Worm (Caenorhabditis elegans) whole organism, L1 larva: Measurements from ENCODE around the gene prx-19.

ENCODE experiments used
- C16A3.4 ChIP-seq: fragments of 150-350 bp; optimal IDR thresholded peaks from 2 replicates; lab custom pipeline; 2014; ENCODE audit warnings: missing biosample characterization, missing genetic modification characterization
- C34B4.2 ChIP-seq: sonication (generic microtip); optimal IDR thresholded peaks from 2 replicates; lab custom pipeline; 2017; ENCODE audit warnings: mild to moderate bottlenecking, missing genetic modification characterization, missing compliant biosample characterization
- aly-2 ChIP-seq: fragments of 150-350 bp; optimal IDR thresholded peaks from 2 replicates; lab custom pipeline; 2014; ENCODE audit warnings: missing biosample characterization, missing genetic modification characterization
- ceh-63 ChIP-seq: fragments of 200-800 bp; sonication (Bioruptor generic); optimal IDR thresholded peaks from 2 replicates; lab custom pipeline; 2018; ENCODE audit warnings: mild to moderate bottlenecking, missing genetic modification characterization, missing compliant biosample characterization
- ceh-8 ChIP-seq: fragments of 200-800 bp; sonication (Bioruptor generic); optimal IDR thresholded peaks from 2 replicates; lab custom pipeline; 2018; ENCODE audit warnings: mild to moderate bottlenecking, missing genetic modification characterization, moderate library complexity, missing compliant biosample characterization
- ceh-82 ChIP-seq, 3 experiments: fragments of 150-350 bp in 1 of 3; sonication (generic microtip) in 2 of 3; optimal IDR thresholded peaks; 2 replicates each; lab custom pipeline; 2014 to 2017; ENCODE audit warnings: missing biosample characterization in 3 of 3, missing genetic modification characterization in 3 of 3
- dpl-1 ChIP-seq, 3 experiments: fragments of 150-350 bp in 2 of 3; sonication (generic microtip) in 1 of 3; optimal IDR thresholded peaks; 2 replicates each; lab custom pipeline; 2014 to 2017; ENCODE audit warnings: missing biosample characterization in 3 of 3, missing genetic modification characterization in 3 of 3, missing genetic modification reagents in 3 of 3
- efl-1 ChIP-seq, 4 experiments: fragments of 150-350 bp; optimal IDR thresholded peaks in 3 of 4; peaks in 1 of 4; 1 replicate in 1 of 4; 2 replicates in 3 of 4; lab custom pipeline; 2014; ENCODE audit warnings: missing biosample characterization in 2 of 4, missing genetic modification characterization in 2 of 4, missing genetic modification reagents in 2 of 4
- egl-27 ChIP-seq, 2 experiments: fragments of 150-350 bp in 1 of 2; sonication (generic microtip); optimal IDR thresholded peaks; 3 replicates each; lab custom pipeline; 2017 to 2018; ENCODE audit warnings: missing biosample characterization in 2 of 2, missing genetic modification characterization in 2 of 2, missing genetic modification reagents in 2 of 2
- elt-3 ChIP-seq, 6 experiments: fragments of 150-350 bp in 1 of 6; sonication (generic microtip); optimal IDR thresholded peaks; 2 replicates each; lab custom pipeline; 2017 to 2018; ENCODE audit warnings: missing biosample characterization in 6 of 6, missing genetic modification characterization in 6 of 6, inconsistent platforms in 1 of 6
- fkh-4 ChIP-seq: sonication (generic microtip); optimal IDR thresholded peaks from 2 replicates; lab custom pipeline; 2016; ENCODE audit warnings: missing compliant biosample characterization, missing genetic modification characterization, borderline replicate concordance
- fos-1 ChIP-seq: fragments of 150-350 bp; optimal IDR thresholded peaks from 2 replicates; lab custom pipeline; 2014; ENCODE audit warnings: missing biosample characterization, missing genetic modification characterization
- hlh-17 ChIP-seq: fragments of 200-800 bp; sonication (Bioruptor generic); optimal IDR thresholded peaks from 2 replicates; lab custom pipeline; 2018; ENCODE audit warnings: missing genetic modification characterization, mild to moderate bottlenecking, missing compliant biosample characterization, moderate library complexity, borderline replicate concordance
- hpl-2 ChIP-seq: fragments of 150-350 bp; optimal IDR thresholded peaks from 2 replicates; lab custom pipeline; 2014; ENCODE audit warnings: missing biosample characterization, missing genetic modification reagents, missing genetic modification characterization
- isw-1 ChIP-seq: fragments of 200-800 bp; sonication (Bioruptor generic); IDR thresholded peaks from 2 replicates; pipeline ENCODE4 v1.3.6; 2022; ENCODE audit warnings: missing genetic modification characterization, missing compliant biosample characterization
- jun-1 ChIP-seq: fragments of 150-350 bp; optimal IDR thresholded peaks from 2 replicates; lab custom pipeline; 2014; ENCODE audit warnings: missing biosample characterization, missing genetic modification reagents, missing genetic modification characterization
- lin-14 ChIP-seq: fragments of 200-800 bp; sonication (Bioruptor generic); optimal IDR thresholded peaks from 2 replicates; lab custom pipeline; 2018; ENCODE audit warnings: mild to moderate bottlenecking, missing genetic modification characterization, moderate library complexity, missing compliant biosample characterization
- lin-15B ChIP-seq: fragments of 150-350 bp; sonication (generic microtip); optimal IDR thresholded peaks from 3 replicates; lab custom pipeline; 2014; ENCODE audit warnings: missing biosample characterization, missing genetic modification characterization
- lin-35 ChIP-seq, 2 experiments: fragments of 150-350 bp; optimal IDR thresholded peaks; 2 replicates each; lab custom pipeline; 2014; ENCODE audit warnings: missing biosample characterization in 2 of 2, missing genetic modification characterization in 2 of 2, missing genetic modification reagents in 2 of 2
- mdl-1 ChIP-seq, 2 experiments: fragments of 150-350 bp; optimal IDR thresholded peaks; 2 replicates each; lab custom pipeline; 2014 to 2017; ENCODE audit warnings: missing biosample characterization in 2 of 2, missing genetic modification characterization in 2 of 2, inconsistent platforms in 1 of 2
- nhr-19 ChIP-seq: fragments of 200-800 bp; sonication (Bioruptor generic); conservative IDR thresholded peaks from 2 replicates; pipeline ENCODE4 v1.3.6; 2022; ENCODE audit warnings: missing genetic modification characterization, missing compliant biosample characterization
- nhr-20 ChIP-seq: sonication (generic microtip); optimal IDR thresholded peaks from 2 replicates; lab custom pipeline; 2016; ENCODE audit warnings: mild to moderate bottlenecking, missing genetic modification characterization, missing compliant biosample characterization
- nhr-28 ChIP-seq: fragments of 150-350 bp; optimal IDR thresholded peaks from 2 replicates; lab custom pipeline; 2014; ENCODE audit warnings: missing biosample characterization, missing genetic modification characterization
- nhr-47 ChIP-seq: sonication (generic microtip); optimal IDR thresholded peaks from 2 replicates; lab custom pipeline; 2016; ENCODE audit warnings: mild to moderate bottlenecking, missing genetic modification characterization, moderate library complexity, missing compliant biosample characterization
- nhr-85 ChIP-seq: sonication (generic microtip); peaks from one replicate; lab custom pipeline; 2016; ENCODE audit warnings: missing genetic modification characterization, inconsistent platforms, missing compliant biosample characterization
- pag-3 ChIP-seq: sonication (generic microtip); optimal IDR thresholded peaks from 2 replicates; lab custom pipeline; 2017; ENCODE audit warnings: missing genetic modification characterization, mild to moderate bottlenecking, missing compliant biosample characterization, antibody characterized with exemption, borderline replicate concordance; ENCODE audit not compliant: insufficient read depth
- snu-23 ChIP-seq: sonication (generic microtip); optimal IDR thresholded peaks from 2 replicates; lab custom pipeline; 2016; ENCODE audit warnings: missing genetic modification characterization, missing compliant biosample characterization
- sox-4 ChIP-seq: sonication (generic microtip); optimal IDR thresholded peaks from 2 replicates; lab custom pipeline; 2016; ENCODE audit warnings: missing genetic modification characterization, missing compliant biosample characterization
- sptf-1 ChIP-seq: fragments of 150-350 bp; optimal IDR thresholded peaks from 2 replicates; lab custom pipeline; 2014; ENCODE audit warnings: missing biosample characterization, missing genetic modification characterization
- swsn-7 ChIP-seq: sonication (generic microtip); optimal IDR thresholded peaks from 2 replicates; lab custom pipeline; 2016; ENCODE audit warnings: missing genetic modification characterization, missing compliant biosample characterization
- tbx-2 ChIP-seq: sonication (generic microtip); optimal IDR thresholded peaks from 2 replicates; lab custom pipeline; 2016; ENCODE audit warnings: missing genetic modification characterization, missing compliant biosample characterization
- unc-62 ChIP-seq: fragments of 150-350 bp; optimal IDR thresholded peaks from 2 replicates; lab custom pipeline; 2014; ENCODE audit warnings: missing biosample characterization, missing genetic modification reagents, missing genetic modification characterization
- xbp-1 ChIP-seq: sonication (generic microtip); optimal IDR thresholded peaks from 2 replicates; lab custom pipeline; 2016; ENCODE audit warnings: missing genetic modification characterization, missing compliant biosample characterization
- zip-4 ChIP-seq: fragments of 200-800 bp; sonication (Bioruptor generic); optimal IDR thresholded peaks from 2 replicates; lab custom pipeline; 2018; ENCODE audit warnings: mild to moderate bottlenecking, missing genetic modification characterization, moderate library complexity, missing compliant biosample characterization
- ztf-11 ChIP-seq, 2 experiments: sonication (generic microtip); optimal IDR thresholded peaks; 2 replicates each; lab custom pipeline; 2016 to 2017; ENCODE audit warnings: missing genetic modification characterization in 2 of 2, missing biosample characterization in 1 of 2, missing compliant biosample characterization in 1 of 2
- ztf-4 ChIP-seq: fragments of 150-350 bp; optimal IDR thresholded peaks from 2 replicates; lab custom pipeline; 2014; ENCODE audit warnings: missing biosample characterization, missing genetic modification characterization

prx-19 gene

DNA sequence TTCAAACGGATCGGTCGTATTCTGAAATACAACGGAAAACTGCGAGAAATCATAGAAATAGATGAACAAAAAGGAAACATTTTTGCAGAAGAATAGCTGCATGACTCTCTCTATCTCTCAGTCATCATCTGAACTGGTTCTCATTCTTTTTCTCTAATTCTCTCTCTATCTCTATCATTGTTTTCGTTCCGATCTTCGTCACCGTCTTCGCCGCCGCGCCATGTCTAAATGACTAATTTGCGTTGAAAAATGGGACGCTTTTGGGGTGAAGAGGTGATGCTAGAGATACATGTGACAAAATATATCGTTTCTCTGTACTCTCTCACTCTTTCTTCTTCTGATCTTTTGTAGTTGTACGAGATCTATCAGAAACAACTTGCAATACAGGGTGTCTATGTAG lies 28.6 kb downstream of the prx-19 start (continued):
- no peak for TF ChIP-seq nhr-28 (tag; lab: Kevin White, UChicago)
- TF ChIP-seq ceh-63 = no peak
- TF ChIP-seq fkh-4 = no peak
- TF ChIP-seq egl-27 (tag; optimal IDR thresholded peaks at IDR 0.05; lab: Kevin White, UChicago) = no peak
- TF ChIP-seq lin-14 (GFP tag; lab: Kevin White, UChicago) = peak; percentile 89
- peak; percentile 15 for TF ChIP-seq ztf-4 (tag; lab: Kevin White, UChicago)
- TF ChIP-seq nhr-85 (tag; lab: Kevin White, UChicago) = peak; percentile 97
- TF ChIP-seq C16A3.4 (tag; lab: Kevin White, UChicago) = peak; percentile 18
- no peak for TF ChIP-seq ztf-11 (tag; optimal IDR thresholded peaks at IDR 0.05; lab: Kevin White, UChicago)
- TF ChIP-seq nhr-20 = peak; percentile 87
- TF ChIP-seq xbp-1 (tag; lab: Kevin White, UChicago) = peak; percentile 15
- TF ChIP-seq aly-2 (tag; lab: Kevin White, UChicago) = no peak
- peak; percentile 5 to 33 for TF ChIP-seq efl-1 (optimal IDR thresholded peaks at IDR 0.05; lab: Kevin White, UChicago)
- peak; percentile 20 to 86 for TF ChIP-seq efl-1 (GFP tag; optimal IDR thresholded peaks at IDR 0.05 in 1 of 2; lab: Kevin White, UChicago)
- TF ChIP-seq nhr-47 (tag; lab: Kevin White, UChicago) = peak; percentile 11
- peak in 2 of 6 experiments; percentile 76 to 89 for TF ChIP-seq elt-3 (tag; optimal IDR thresholded peaks at IDR 0.05; lab: Kevin White, UChicago)
- TF ChIP-seq tbx-2 = peak; percentile 74
- peak; percentile 37 to 61 for TF ChIP-seq lin-35 (GFP tag; optimal IDR thresholded peaks at IDR 0.05; lab: Kevin White, UChicago)
- peak; percentile 79 for TF ChIP-seq snu-23 (GFP tag; lab: Kevin White, UChicago)
- TF ChIP-seq ceh-82 (tag; optimal IDR thresholded peaks at IDR 0.05; lab: Kevin White, UChicago) = peak in 1 of 3 experiments; percentile 20
- TF ChIP-seq mdl-1 (tag; optimal IDR thresholded peaks at IDR 0.05; lab: Kevin White, UChicago) = peak in 1 of 2 experiments; percentile 84

DNA sequence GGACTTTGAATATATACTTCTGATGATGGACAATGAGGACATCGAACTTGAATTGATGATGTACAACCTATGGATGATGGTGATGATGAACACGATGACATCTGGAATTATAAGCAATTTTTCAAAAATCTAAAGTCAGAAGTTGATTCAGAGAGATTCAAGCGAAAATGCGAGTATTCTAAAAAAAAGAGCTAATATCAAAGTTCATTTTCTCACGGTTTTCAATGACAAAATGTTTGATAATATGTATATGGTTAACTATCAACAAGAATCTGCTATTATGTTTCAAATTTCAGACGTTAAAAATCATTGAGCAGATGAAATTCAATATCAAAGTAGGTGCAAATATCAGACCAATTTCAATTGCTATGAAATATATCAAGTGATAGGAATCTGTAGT lies 29.2 kb downstream of the prx-19 start, which contains the start of gene K02D10.4:
Gene K02D10.4 (minus strand): TSS at position 101 of the 400 bp plus-strand sequence.
- TF ChIP-seq nhr-19 (GFP tag; lab: Robert Waterston, UW) = no peak
- no peak for TF ChIP-seq sox-4
- no peak for TF ChIP-seq jun-1 (tag; lab: Kevin White, UChicago)
- no peak for TF ChIP-seq lin-14 (GFP tag; lab: Kevin White, UChicago)
- TF ChIP-seq hpl-2 (GFP tag; lab: Kevin White, UChicago) = no peak
- no peak for TF ChIP-seq zip-4 (GFP tag; lab: Kevin White, UChicago)
- TF ChIP-seq hlh-17 (GFP tag; lab: Kevin White, UChicago) = no peak
- no peak for TF ChIP-seq nhr-85 (tag; lab: Kevin White, UChicago)
- no peak for TF ChIP-seq swsn-7 (tag; lab: Kevin White, UChicago)
- no peak for TF ChIP-seq fos-1 (tag; lab: Kevin White, UChicago)
- TF ChIP-seq tbx-2 = no peak
- TF ChIP-seq sptf-1 (tag; lab: Kevin White, UChicago) = no peak
- no peak for TF ChIP-seq lin-15B (tag; lab: Kevin White, UChicago)
- TF ChIP-seq C34B4.2 = no peak
- no peak for TF ChIP-seq unc-62 (GFP tag; lab: Kevin White, UChicago)
- no peak for TF ChIP-seq isw-1 (GFP tag; lab: Robert Waterston, UW)
- TF ChIP-seq efl-1 (optimal IDR thresholded peaks at IDR 0.05; lab: Kevin White, UChicago) = no peak
- TF ChIP-seq efl-1 (GFP tag; optimal IDR thresholded peaks at IDR 0.05 in 1 of 2; lab: Kevin White, UChicago) = no peak

DNA sequence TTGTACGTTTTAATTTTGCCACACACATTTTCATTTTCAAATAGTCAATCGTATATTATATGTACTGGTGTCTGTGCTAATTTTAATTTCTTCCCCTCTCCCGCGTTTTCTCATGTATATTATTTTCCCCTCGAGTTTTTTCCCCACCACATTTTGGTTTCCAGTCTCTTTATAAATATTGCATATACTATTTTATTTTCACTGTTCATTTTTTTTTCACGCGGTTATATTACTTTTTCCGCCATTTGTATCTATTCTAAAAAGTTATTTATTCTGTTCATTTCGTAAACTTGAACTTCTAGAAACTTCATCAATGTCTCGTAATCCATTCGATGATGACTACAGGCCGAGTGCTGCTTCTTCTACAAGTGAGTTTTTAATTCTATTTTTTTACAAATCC lies 33.1 kb downstream of the prx-19 start, which contains the start of gene snap-29:
Gene snap-29 (plus strand): TSS at position 301 of the 400 bp plus-strand sequence.
- no peak for TF ChIP-seq egl-27 (tag; optimal IDR thresholded peaks at IDR 0.05; lab: Kevin White, UChicago)

DNA sequence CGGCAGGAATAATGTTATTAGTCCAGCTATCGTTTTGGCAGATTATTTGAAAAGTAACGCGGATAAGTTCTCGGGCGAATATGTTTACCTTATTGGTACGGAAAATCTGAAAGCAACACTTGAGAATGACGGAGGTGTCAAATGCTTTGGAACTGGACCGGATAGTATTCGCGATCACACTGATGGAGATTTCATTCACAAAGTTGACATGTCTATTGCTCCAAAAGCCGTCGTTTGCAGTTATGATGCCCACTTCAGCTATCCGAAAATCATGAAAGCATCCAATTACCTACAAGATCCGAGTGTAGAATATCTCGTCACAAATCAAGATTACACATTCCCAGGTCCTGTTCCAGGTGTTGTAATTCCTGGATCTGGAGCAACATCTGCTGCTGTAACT lies 35.7 kb downstream of the prx-19 start:
- TF ChIP-seq snu-23 (GFP tag; lab: Kevin White, UChicago) (no peak), dpl-1 (GFP tag; optimal IDR thresholded peaks at IDR 0.05; lab: Kevin White, UChicago) (no peak), ztf-4 (tag; lab: Kevin White, UChicago) (no peak), pag-3 (no peak), efl-1 (optimal IDR thresholded peaks at IDR 0.05; lab: Kevin White, UChicago) (no peak), efl-1 (GFP tag; optimal IDR thresholded peaks at IDR 0.05 in 1 of 2; lab: Kevin White, UChicago) (peak in 1 of 2 experiments; percentile 37), egl-27 (tag; optimal IDR thresholded peaks at IDR 0.05; lab: Kevin White, UChicago) (no peak), ceh-8 (GFP tag; lab: Kevin White, UChicago) (no peak)
